Fruit fly (Drosophila melanogaster) whole organism, adult: ENCODE results near the gene CG7668.

Experiments
- CG11617 ChIP-seq: fragments of 200-800 bp; sonication (Bioruptor generic); optimal IDR thresholded peaks from 2 replicates; lab custom pipeline; 2017; ENCODE audit warnings: mild to moderate bottlenecking, missing biosample characterization, missing genetic modification reagents, missing genetic modification characterization
- CG12768 ChIP-seq: fragments of 200-800 bp; sonication (Bioruptor generic); optimal IDR thresholded peaks from 2 replicates; lab custom pipeline; 2017; ENCODE audit warnings: missing biosample characterization, missing genetic modification characterization, mild to moderate bottlenecking, moderate library complexity, missing genetic modification reagents
- CG1620 ChIP-seq: fragments of 200-800 bp; sonication (Bioruptor generic); optimal IDR thresholded peaks from 2 replicates; lab custom pipeline; 2016; ENCODE audit warnings: missing biosample characterization, missing genetic modification characterization
- CG33017 ChIP-seq: fragments of 200-800 bp; sonication (Bioruptor generic); optimal IDR thresholded peaks from 2 replicates; lab custom pipeline; 2018; ENCODE audit warnings: missing biosample characterization, mild to moderate bottlenecking, missing genetic modification characterization, moderate library complexity
- CG5204 ChIP-seq: fragments of 200-800 bp; sonication (Bioruptor generic); optimal IDR thresholded peaks from 2 replicates; lab custom pipeline; 2016; ENCODE audit warnings: missing biosample characterization, missing genetic modification characterization
- CG7045 ChIP-seq: fragments of 200-800 bp; sonication (Bioruptor generic); optimal IDR thresholded peaks from 2 replicates; lab custom pipeline; 2017; ENCODE audit warnings: missing biosample characterization, mild to moderate bottlenecking, missing genetic modification characterization
- CG7101 ChIP-seq: fragments of 200-800 bp; sonication (Bioruptor generic); optimal IDR thresholded peaks from 2 replicates; lab custom pipeline; 2018; ENCODE audit warnings: missing biosample characterization, mild to moderate bottlenecking, missing genetic modification characterization, moderate library complexity
- Clk ChIP-seq: fragments of 200-800 bp; sonication (Bioruptor generic); optimal IDR thresholded peaks from 2 replicates; lab custom pipeline; 2017; ENCODE audit warnings: missing biosample characterization, missing genetic modification characterization
- Crg-1 ChIP-seq: fragments of 200-800 bp; sonication (Bioruptor generic); optimal IDR thresholded peaks from 2 replicates; lab custom pipeline; 2016; ENCODE audit warnings: missing biosample characterization, missing genetic modification characterization
- Hr96 ChIP-seq: fragments of 200-800 bp; sonication (Bioruptor generic); optimal IDR thresholded peaks from 2 replicates; lab custom pipeline; 2016; ENCODE audit warnings: missing biosample characterization, missing genetic modification characterization
- Mnt ChIP-seq: fragments of 200-800 bp; sonication (Bioruptor generic); optimal IDR thresholded peaks from 2 replicates; lab custom pipeline; 2016; ENCODE audit warnings: missing biosample characterization, mild to moderate bottlenecking, missing genetic modification characterization
- bab1 ChIP-seq: fragments of 200-800 bp; sonication (Bioruptor generic); optimal IDR thresholded peaks from 3 replicates; lab custom pipeline; 2019; ENCODE audit warnings: missing biosample characterization, mild to moderate bottlenecking, missing genetic modification characterization, moderate library complexity
- cic ChIP-seq: fragments of 200-800 bp; sonication (Bioruptor generic); optimal IDR thresholded peaks from 2 replicates; lab custom pipeline; 2017; ENCODE audit warnings: missing biosample characterization, mild to moderate bottlenecking, missing genetic modification characterization, moderate library complexity
- cnc ChIP-seq, 2 experiments: fragments of >200 bp; optimal IDR thresholded peaks; 2 replicates each; lab custom pipeline; 2017
- kay ChIP-seq: fragments of 200-800 bp; sonication (Bioruptor generic); peaks from one replicate; lab custom pipeline; 2016; ENCODE audit warnings: missing biosample characterization, missing genetic modification characterization, borderline replicate concordance
- ovo ChIP-seq: fragments of 200-800 bp; sonication (Bioruptor generic); optimal IDR thresholded peaks from 2 replicates; lab custom pipeline; 2016; ENCODE audit warnings: missing biosample characterization, missing genetic modification characterization
- pad ChIP-seq: fragments of 200-800 bp; sonication (Bioruptor generic); optimal IDR thresholded peaks from 3 replicates; lab custom pipeline; 2017; ENCODE audit warnings: missing biosample characterization, missing genetic modification characterization, mild to moderate bottlenecking, moderate library complexity, missing genetic modification reagents
- tj ChIP-seq: fragments of 200-800 bp; sonication (Bioruptor generic); optimal IDR thresholded peaks from 3 replicates; lab custom pipeline; 2017; ENCODE audit warnings: missing biosample characterization, mild to moderate bottlenecking, missing genetic modification characterization, moderate library complexity
- toe ChIP-seq: fragments of 200-800 bp; sonication (Bioruptor generic); optimal IDR thresholded peaks from 2 replicates; lab custom pipeline; 2016; ENCODE audit warnings: missing biosample characterization, missing genetic modification characterization

Gene CG7668

dm6 chr3L:19968725-19969598 lies 33.6 kb upstream of the CG7668 start:
- no peak for TF ChIP-seq cic (GFP tag; lab: Kevin White, UChicago)
- TF ChIP-seq ovo = no peak
- TF ChIP-seq cnc (optimal IDR thresholded peaks at IDR 0.05; lab: Kevin White, UChicago) = no peak
- TF ChIP-seq CG11617 = no peak
- TF ChIP-seq CG7101 (tag; lab: Kevin White, UChicago) = no peak

- no peak for TF ChIP-seq CG7045
- no peak for TF ChIP-seq CG33017 (tag; lab: Kevin White, UChicago)
- no peak for TF ChIP-seq CG5204
- no peak for TF ChIP-seq cic (GFP tag; lab: Kevin White, UChicago)
- TF ChIP-seq tj (GFP tag; lab: Kevin White, UChicago) = peak; percentile 95
These were observed 24.4 kb upstream of the CG7668 start for dm6 chr3L:19978088-19978487.

dm6 chr3L:19979592-19979991 lies 22.9 kb upstream of the CG7668 start, which contains the start of gene CG14182:
CG14182 (minus strand) TSS chr3L:19979812.
- TF ChIP-seq bab1 (GFP tag; lab: Kevin White, UChicago) (peak; percentile 24), CG11617 (no peak)

dm6 chr3L:19981385-19981784 lies 21.2 kb upstream of the CG7668 start, which contains the start of gene CG17732:
CG17732 (plus strand) TSS chr3L:19981685.
- TF ChIP-seq tj (GFP tag; lab: Kevin White, UChicago) (no peak), Hr96 (GFP tag; lab: Kevin White, UChicago) (no peak), CG7045 (no peak), CG1620 (GFP tag; lab: Kevin White, UChicago) (no peak), CG12768 (GFP tag; lab: Kevin White, UChicago) (no peak), ovo (no peak), CG33017 (tag; lab: Kevin White, UChicago) (no peak), CG7101 (tag; lab: Kevin White, UChicago) (no peak), CG11617 (no peak), Mnt (GFP tag; lab: Kevin White, UChicago) (no peak), bab1 (GFP tag; lab: Kevin White, UChicago) (no peak), pad (no peak), cic (GFP tag; lab: Kevin White, UChicago) (no peak), cnc (optimal IDR thresholded peaks at IDR 0.05; lab: Kevin White, UChicago) (no peak)

DNA sequence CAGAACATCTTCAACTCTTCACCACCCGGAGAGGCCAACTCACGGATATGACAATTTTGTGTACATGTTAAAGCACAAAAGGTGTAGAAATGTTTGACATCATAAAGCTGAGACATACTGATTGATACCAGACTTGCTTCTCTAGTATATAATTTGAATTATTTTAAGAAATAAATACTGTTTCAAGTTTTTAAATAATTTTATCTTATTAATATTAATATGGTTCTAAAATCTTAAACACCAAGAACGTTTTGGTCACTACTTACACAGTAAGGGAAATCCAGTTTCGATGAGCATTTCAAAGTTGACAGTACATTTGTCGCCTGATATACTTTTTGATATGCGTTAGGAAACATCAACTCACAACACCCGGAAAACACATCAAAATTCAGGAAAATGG lies 16.8 kb upstream of the CG7668 start, which contains the start of the genes hale and schuy:
Gene hale, minus strand, starts transcription at position 101 of the 400 bp plus-strand sequence.
Gene schuy, plus strand, starts transcription at position 326 of the 400 bp plus-strand sequence.
- TF ChIP-seq kay (GFP tag; lab: Kevin White, UChicago) = peak; percentile 6
- no peak for TF ChIP-seq CG7101 (tag; lab: Kevin White, UChicago)

DNA sequence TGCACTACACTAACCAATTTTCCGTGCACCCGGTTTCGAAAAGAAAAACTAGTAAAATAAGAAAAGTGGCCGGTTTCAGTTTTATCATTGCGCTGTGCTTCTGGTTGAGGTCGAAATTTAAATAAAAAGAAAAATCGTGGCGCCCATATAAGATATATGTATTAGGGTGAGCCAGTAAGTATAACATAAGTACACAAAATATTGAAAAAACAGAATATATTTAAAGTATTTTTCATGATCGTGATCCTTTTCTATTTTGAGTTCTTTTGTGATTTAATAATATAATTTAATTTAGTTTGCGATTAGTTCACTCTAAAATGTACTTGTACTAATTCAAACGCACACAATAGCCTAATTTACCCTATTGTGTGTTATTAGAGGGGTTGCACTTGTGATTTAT lies 13.6 kb upstream of the CG7668 start, which contains the start of gene Csas:
Gene Csas, minus strand, starts transcription at position 101 of the 400 bp plus-strand sequence.
- peak; percentile 0 for TF ChIP-seq kay (GFP tag; lab: Kevin White, UChicago)
- TF ChIP-seq CG7101 (tag; lab: Kevin White, UChicago) = peak; percentile 24
- TF ChIP-seq bab1 (GFP tag; lab: Kevin White, UChicago) = peak; percentile 26
- no peak for TF ChIP-seq CG7045

DNA sequence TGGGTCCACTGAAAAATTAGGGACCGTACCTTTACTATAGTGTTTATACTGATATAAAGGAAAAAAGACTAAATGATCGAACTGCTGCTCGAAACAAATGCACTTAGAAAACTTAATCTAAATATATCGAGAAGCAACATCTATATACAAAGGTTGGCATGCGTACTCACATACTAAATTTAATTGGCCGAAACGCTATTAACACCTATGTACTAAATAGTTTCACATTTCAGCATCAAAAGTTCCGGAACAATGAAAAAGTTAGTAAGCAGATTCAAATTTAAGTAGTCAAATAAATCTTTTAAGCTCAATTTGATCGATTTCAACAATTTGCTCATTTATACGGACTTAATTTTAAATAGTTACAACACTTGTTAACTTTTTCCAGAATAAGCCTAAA lies 11.4 kb upstream of the CG7668 start, which contains the start of gene fln:
Gene fln, minus strand, starts transcription at position 101 of the 400 bp plus-strand sequence.
- TF ChIP-seq ovo (no peak), Clk (GFP tag; lab: Kevin White, UChicago) (no peak), CG12768 (GFP tag; lab: Kevin White, UChicago) (no peak), CG33017 (tag; lab: Kevin White, UChicago) (no peak), toe (no peak), cic (GFP tag; lab: Kevin White, UChicago) (no peak), CG7045 (no peak), Hr96 (GFP tag; lab: Kevin White, UChicago) (no peak), Crg-1 (GFP tag; lab: Kevin White, UChicago) (no peak), cnc (optimal IDR thresholded peaks at IDR 0.05; lab: Kevin White, UChicago) (no peak), tj (GFP tag; lab: Kevin White, UChicago) (no peak), CG1620 (GFP tag; lab: Kevin White, UChicago) (no peak), bab1 (GFP tag; lab: Kevin White, UChicago) (no peak)

dm6 chr3L:19991714-19992231 lies 10.8 kb upstream of the CG7668 start, which contains the start of the genes CG7646 and Nca:
CG7646 (plus strand) TSS chr3L:19991887.
Nca (plus strand) TSS chr3L:19991887.
- TF ChIP-seq toe (peak; percentile 33), kay (GFP tag; lab: Kevin White, UChicago) (peak; percentile 41), cnc (optimal IDR thresholded peaks at IDR 0.05; lab: Kevin White, UChicago) (no peak), Mnt (GFP tag; lab: Kevin White, UChicago) (peak; percentile 43), Clk (GFP tag; lab: Kevin White, UChicago) (no peak), CG12768 (GFP tag; lab: Kevin White, UChicago) (no peak)
